Fruit fly (Drosophila melanogaster) whole organism, embryonic: ENCODE measurements around the gene CG43321.

Source experiments
- Antp ChIP-seq: fragments of 200-800 bp; sonication (Bioruptor generic); optimal IDR thresholded peaks from 3 replicates; lab custom pipeline; 2016; ENCODE audit warnings: missing biosample characterization, missing genetic modification characterization
- Bgb ChIP-seq: fragments of 200-800 bp; sonication (Bioruptor generic); IDR thresholded peaks from 2 replicates; pipeline ENCODE4 v1.3.6; 2022; ENCODE audit warnings: missing biosample characterization, missing genetic modification characterization; ENCODE audit not compliant: partially characterized antibody
- CG1024 ChIP-seq: fragments of 200-800 bp; sonication (Bioruptor generic); IDR thresholded peaks from 2 replicates; pipeline ENCODE4 v1.3.6; 2022; ENCODE audit warnings: missing biosample characterization, missing genetic modification characterization
- CG11247 ChIP-seq: fragments of 200-800 bp; sonication (Bioruptor generic); IDR thresholded peaks from 2 replicates; pipeline ENCODE4 v1.3.6; 2022; ENCODE audit warnings: missing biosample characterization, missing genetic modification characterization
- CG11398 ChIP-seq: fragments of 200-800 bp; sonication (Bioruptor generic); optimal IDR thresholded peaks from 2 replicates; lab custom pipeline; 2016; ENCODE audit warnings: missing biosample characterization, missing genetic modification characterization
- CG11696 ChIP-seq: fragments of 200-800 bp; sonication (Bioruptor generic); IDR thresholded peaks from 2 replicates; pipeline ENCODE4 v1.3.6; 2022; ENCODE audit warnings: missing biosample characterization, missing genetic modification characterization
- CG12299 ChIP-seq: fragments of 200-800 bp; sonication (Bioruptor generic); optimal IDR thresholded peaks from 2 replicates; lab custom pipeline; 2018; ENCODE audit warnings: missing biosample characterization, mild to moderate bottlenecking, missing genetic modification characterization
- CG12942 ChIP-seq: fragments of 200-800 bp; sonication (Bioruptor generic); optimal IDR thresholded peaks from 3 replicates; lab custom pipeline; 2016; ENCODE audit warnings: missing biosample characterization, missing genetic modification characterization
- CG13287 ChIP-seq: fragments of 200-800 bp; sonication (Bioruptor generic); IDR thresholded peaks from 2 replicates; pipeline ENCODE4 v1.3.6; 2022; ENCODE audit warnings: missing biosample characterization, missing genetic modification characterization; ENCODE audit not compliant: partially characterized antibody
- CG13624 ChIP-seq: fragments of 200-800 bp; sonication (Bioruptor generic); optimal IDR thresholded peaks from 2 replicates; lab custom pipeline; 2016; ENCODE audit warnings: missing biosample characterization, missing genetic modification characterization
- CG14441 ChIP-seq: fragments of 200-800 bp; sonication (Bioruptor generic); IDR thresholded peaks from 2 replicates; pipeline ENCODE4 v1.3.6; 2022; ENCODE audit warnings: missing biosample characterization, missing genetic modification characterization
- CG15269 ChIP-seq: fragments of 200-800 bp; sonication (Bioruptor generic); optimal IDR thresholded peaks from 2 replicates; lab custom pipeline; 2018; ENCODE audit warnings: missing biosample characterization, mild to moderate bottlenecking, missing genetic modification characterization, moderate library complexity
- CG15696 ChIP-seq: fragments of 200-800 bp; sonication (Bioruptor generic); optimal IDR thresholded peaks from 2 replicates; lab custom pipeline; 2019; ENCODE audit warnings: missing biosample characterization, mild to moderate bottlenecking, missing genetic modification characterization, moderate library complexity
- CG17359 ChIP-seq: fragments of 200-800 bp; sonication (Bioruptor generic); optimal IDR thresholded peaks from 3 replicates; lab custom pipeline; 2018; ENCODE audit warnings: missing biosample characterization, mild to moderate bottlenecking, missing genetic modification characterization, moderate library complexity
- CG17568 ChIP-seq: fragments of 200-800 bp; sonication (Bioruptor generic); optimal IDR thresholded peaks from 2 replicates; lab custom pipeline; 2018; ENCODE audit warnings: missing biosample characterization, mild to moderate bottlenecking, missing genetic modification characterization, moderate library complexity
- CG17912 ChIP-seq: fragments of 200-800 bp; sonication (Bioruptor generic); optimal IDR thresholded peaks from 2 replicates; lab custom pipeline; 2018; ENCODE audit warnings: missing biosample characterization, mild to moderate bottlenecking, missing genetic modification characterization
- CG3281 ChIP-seq: fragments of 200-800 bp; sonication (Bioruptor generic); optimal IDR thresholded peaks from 3 replicates; lab custom pipeline; 2017; ENCODE audit warnings: missing biosample characterization, mild to moderate bottlenecking, missing genetic modification characterization
- CG33557 ChIP-seq: fragments of 200-800 bp; sonication (Bioruptor generic); optimal IDR thresholded peaks from 2 replicates; lab custom pipeline; 2019; ENCODE audit warnings: missing biosample characterization, mild to moderate bottlenecking, missing genetic modification characterization, moderate library complexity
- CG3838 ChIP-seq: fragments of 200-800 bp; sonication (Bioruptor generic); optimal IDR thresholded peaks from 3 replicates; lab custom pipeline; 2016; ENCODE audit warnings: missing biosample characterization, missing genetic modification characterization
- CG8281 ChIP-seq: fragments of 200-800 bp; sonication (Bioruptor generic); optimal IDR thresholded peaks from 2 replicates; lab custom pipeline; 2018; ENCODE audit warnings: missing biosample characterization, mild to moderate bottlenecking, missing genetic modification characterization, moderate library complexity
- Fer3 ChIP-seq: fragments of 200-800 bp; sonication (Bioruptor generic); optimal IDR thresholded peaks from 2 replicates; lab custom pipeline; 2018; ENCODE audit warnings: missing biosample characterization, mild to moderate bottlenecking, missing genetic modification characterization, moderate library complexity
- HLHmδ ChIP-seq: fragments of 200-800 bp; sonication (Bioruptor generic); optimal IDR thresholded peaks from 2 replicates; lab custom pipeline; 2018; ENCODE audit warnings: missing biosample characterization, mild to moderate bottlenecking, missing genetic modification characterization, moderate library complexity
- Hr51 ChIP-seq, 2 experiments: fragments of 200-800 bp; sonication (Bioruptor generic); optimal IDR thresholded peaks; 2 replicates in 1 of 2; 3 replicates in 1 of 2; lab custom pipeline; 2016 to 2018; ENCODE audit warnings: missing biosample characterization in 2 of 2, missing genetic modification characterization in 2 of 2, mild to moderate bottlenecking in 1 of 2, moderate library complexity in 1 of 2
- Mad ChIP-seq: fragments of 200-800 bp; sonication (Bioruptor generic); optimal IDR thresholded peaks from 2 replicates; lab custom pipeline; 2016; ENCODE audit warnings: missing biosample characterization, missing genetic modification characterization
- Myb ChIP-seq: fragments of 200-800 bp; sonication (Bioruptor generic); optimal IDR thresholded peaks from 2 replicates; lab custom pipeline; 2016; ENCODE audit warnings: missing biosample characterization, missing genetic modification characterization
- Oli ChIP-seq: fragments of 200-800 bp; sonication (Bioruptor generic); optimal IDR thresholded peaks from 2 replicates; lab custom pipeline; 2018; ENCODE audit warnings: missing biosample characterization, mild to moderate bottlenecking, missing genetic modification characterization, moderate library complexity
- Scr ChIP-seq: fragments of 200-800 bp; sonication (Bioruptor generic); IDR thresholded peaks from 2 replicates; pipeline ENCODE4 v1.3.6; 2022; ENCODE audit warnings: missing biosample characterization, missing genetic modification characterization; ENCODE audit not compliant: partially characterized antibody
- Sox102F ChIP-seq: fragments of 200-800 bp; sonication (Bioruptor generic); optimal IDR thresholded peaks from 2 replicates; lab custom pipeline; 2018; ENCODE audit warnings: missing biosample characterization, mild to moderate bottlenecking, missing genetic modification characterization, moderate library complexity
- Stat92E ChIP-seq, 3 experiments: fragments of >200 bp in 2 of 3; fragments of 200-800 bp in 1 of 3; sonication (Bioruptor generic) in 1 of 3; optimal IDR thresholded peaks; 2 replicates each; lab custom pipeline; 2017 to 2019; ENCODE audit warnings: missing biosample characterization in 3 of 3, missing genetic modification characterization in 3 of 3, mild to moderate bottlenecking in 1 of 3, moderate library complexity in 1 of 3
- TFAM ChIP-seq: fragments of 200-800 bp; sonication (Bioruptor generic); optimal IDR thresholded peaks from 2 replicates; lab custom pipeline; 2017; ENCODE audit warnings: missing biosample characterization, missing genetic modification characterization, inconsistent platforms
- ase ChIP-seq: fragments of 200-800 bp; sonication (Bioruptor generic); IDR thresholded peaks from 3 replicates; pipeline ENCODE4 v1.3.6; 2022; ENCODE audit warnings: missing biosample characterization, missing genetic modification characterization
- az2 ChIP-seq: fragments of 200-800 bp; sonication (Bioruptor generic); optimal IDR thresholded peaks from 3 replicates; lab custom pipeline; 2016; ENCODE audit warnings: missing biosample characterization, missing genetic modification characterization
- bowl ChIP-seq: fragments of 200-800 bp; sonication (Bioruptor generic); IDR thresholded peaks from 2 replicates; pipeline ENCODE4 v1.3.6; 2022; ENCODE audit warnings: missing biosample characterization, missing genetic modification characterization
- btn ChIP-seq: fragments of 200-800 bp; sonication (Bioruptor generic); optimal IDR thresholded peaks from 2 replicates; lab custom pipeline; 2016; ENCODE audit warnings: missing biosample characterization, missing genetic modification characterization
- crc ChIP-seq: fragments of 200-800 bp; sonication (Bioruptor generic); optimal IDR thresholded peaks from 2 replicates; lab custom pipeline; 2016; ENCODE audit warnings: missing biosample characterization, missing genetic modification characterization
- dimm ChIP-seq: fragments of 200-800 bp; sonication (Bioruptor generic); IDR thresholded peaks from 2 replicates; pipeline ENCODE4 v1.3.6; 2022; ENCODE audit warnings: missing biosample characterization, missing genetic modification characterization
- dysf ChIP-seq: fragments of 200-800 bp; sonication (Bioruptor generic); IDR thresholded peaks from 3 replicates; pipeline ENCODE4 v1.3.6; 2022; ENCODE audit warnings: missing biosample characterization, missing genetic modification characterization
- gem ChIP-seq: fragments of 200-800 bp; sonication (Bioruptor generic); optimal IDR thresholded peaks from 2 replicates; lab custom pipeline; 2019; ENCODE audit warnings: missing biosample characterization, mild to moderate bottlenecking, missing genetic modification characterization, moderate library complexity
- insv ChIP-seq, 2 experiments: fragments of 200-800 bp; sonication (Bioruptor generic); optimal IDR thresholded peaks; 3 replicates each; lab custom pipeline; 2016 to 2018; ENCODE audit warnings: missing biosample characterization in 2 of 2, missing genetic modification characterization in 2 of 2
- jigr1 ChIP-seq: fragments of 200-800 bp; sonication (Bioruptor generic); IDR thresholded peaks from 3 replicates; pipeline ENCODE4 v1.3.6; 2022; ENCODE audit warnings: missing biosample characterization, missing genetic modification characterization
- kah ChIP-seq: fragments of 200-800 bp; sonication (Bioruptor generic); optimal IDR thresholded peaks from 2 replicates; lab custom pipeline; 2018; ENCODE audit warnings: missing biosample characterization, mild to moderate bottlenecking, missing genetic modification characterization
- lbe ChIP-seq: fragments of 200-800 bp; sonication (Bioruptor generic); optimal IDR thresholded peaks from 2 replicates; lab custom pipeline; 2016; ENCODE audit warnings: missing biosample characterization, mild to moderate bottlenecking, missing genetic modification characterization
- maf-S ChIP-seq: fragments of 200-800 bp; sonication (Bioruptor generic); optimal IDR thresholded peaks from 2 replicates; lab custom pipeline; 2016; ENCODE audit warnings: missing biosample characterization, missing genetic modification characterization
- nerfin-1 ChIP-seq: fragments of 200-800 bp; sonication (Bioruptor generic); optimal IDR thresholded peaks from 3 replicates; lab custom pipeline; 2019; ENCODE audit warnings: missing biosample characterization, mild to moderate bottlenecking, missing genetic modification characterization, moderate library complexity
- pb ChIP-seq: fragments of 200-800 bp; sonication (Bioruptor generic); optimal IDR thresholded peaks from 3 replicates; lab custom pipeline; 2016; ENCODE audit warnings: missing biosample characterization, missing genetic modification characterization
- psq ChIP-seq: fragments of 200-800 bp; sonication (Bioruptor generic); optimal IDR thresholded peaks from 2 replicates; lab custom pipeline; 2017; ENCODE audit warnings: missing biosample characterization, missing genetic modification characterization
- rib ChIP-seq: fragments of 200-800 bp; sonication (Bioruptor generic); IDR thresholded peaks from 2 replicates; pipeline ENCODE4 v1.3.6; 2022; ENCODE audit warnings: missing biosample characterization, missing genetic modification characterization
- ro ChIP-seq: fragments of 200-800 bp; sonication (Bioruptor generic); IDR thresholded peaks from 2 replicates; pipeline ENCODE4 v1.3.6; 2022; ENCODE audit warnings: missing biosample characterization, missing genetic modification characterization
- salm ChIP-seq: fragments of 200-800 bp; sonication (Bioruptor generic); optimal IDR thresholded peaks from 2 replicates; lab custom pipeline; 2018; ENCODE audit warnings: missing biosample characterization, mild to moderate bottlenecking, missing genetic modification characterization
- sob ChIP-seq: fragments of 200-800 bp; sonication (Bioruptor generic); IDR thresholded peaks from 2 replicates; pipeline ENCODE4 v1.3.6; 2022; ENCODE audit warnings: missing biosample characterization, missing genetic modification characterization

The CG43321 gene

dm6 chr2L:6968013-6968517, 44.0 kb upstream of the CG43321 start (continued):
- peak; percentile 33 for TF ChIP-seq CG12299
- no peak for TF ChIP-seq kah
- TF ChIP-seq Stat92E (GFP tag; optimal IDR thresholded peaks at IDR 0.05; lab: Kevin White, UChicago): no peak
- TF ChIP-seq CG12942 (GFP tag; lab: Kevin White, UChicago): no peak
- TF ChIP-seq Myb (GFP tag; lab: Kevin White, UChicago): peak; percentile 23
- peak; percentile 83 for TF ChIP-seq CG13287 (GFP tag; lab: Robert Waterston, UW)
- TF ChIP-seq dimm (GFP tag; lab: Robert Waterston, UW): no peak
- TF ChIP-seq CG15696 (tag; lab: Kevin White, UChicago): no peak
- no peak for TF ChIP-seq insv (GFP tag; optimal IDR thresholded peaks at IDR 0.05; lab: Kevin White, UChicago)
- TF ChIP-seq btn (GFP tag; lab: Kevin White, UChicago): no peak
- no peak for TF ChIP-seq CG1024 (GFP tag; lab: Robert Waterston, UW)
- TF ChIP-seq Scr (GFP tag; lab: Robert Waterston, UW): peak; percentile 86
- peak; percentile 9 for TF ChIP-seq maf-S (GFP tag; lab: Kevin White, UChicago)
- no peak for TF ChIP-seq CG33557 (GFP tag; lab: Kevin White, UChicago)
- TF ChIP-seq TFAM (GFP tag; lab: Kevin White, UChicago): no peak
- no peak for TF ChIP-seq gem (tag; lab: Kevin White, UChicago)
- TF ChIP-seq CG17568 (GFP tag; lab: Kevin White, UChicago): no peak
- TF ChIP-seq HLHmδ: no peak
- TF ChIP-seq CG14441: peak; percentile 48; the same call in 1 of the 2 replicates
- no peak for TF ChIP-seq CG3838 (GFP tag; lab: Kevin White, UChicago)
- no peak; the same call in 1 of the 2 replicates for TF ChIP-seq rib
- TF ChIP-seq ase (GFP tag; lab: Robert Waterston, UW): peak; percentile 4; the same call in 1 of the 3 replicates
- peak; percentile 88 for TF ChIP-seq CG13624 (GFP tag; lab: Kevin White, UChicago)
- TF ChIP-seq Fer3 (tag; lab: Kevin White, UChicago): peak; percentile 29
- TF ChIP-seq Oli: peak; percentile 27
- no peak; the same call in 1 of the 2 replicates for TF ChIP-seq sob
- peak; percentile 41 for TF ChIP-seq CG15269 (tag; lab: Kevin White, UChicago)
- TF ChIP-seq Mad: peak; percentile 3
- TF ChIP-seq Antp (GFP tag; lab: Kevin White, UChicago): peak; percentile 56
- TF ChIP-seq pb (GFP tag; lab: Kevin White, UChicago): peak; percentile 37
- TF ChIP-seq CG8281: no peak
- TF ChIP-seq nerfin-1: no peak
- peak; percentile 60 for TF ChIP-seq CG17912
- no peak for TF ChIP-seq jigr1
- peak in 1 of 2 experiments; percentile 36 for TF ChIP-seq Hr51 (GFP tag; optimal IDR thresholded peaks at IDR 0.05; lab: Kevin White, UChicago)
- TF ChIP-seq psq (GFP tag; lab: Kevin White, UChicago): no peak
- peak; percentile 28 for TF ChIP-seq crc (GFP tag; lab: Kevin White, UChicago)
- no peak for TF ChIP-seq CG11696
- no peak for TF ChIP-seq ro
- TF ChIP-seq CG11247: no peak
- TF ChIP-seq CG3281 (GFP tag; lab: Kevin White, UChicago): peak; percentile 18
- TF ChIP-seq lbe (GFP tag; lab: Kevin White, UChicago): peak; percentile 4
- peak; percentile 26 for TF ChIP-seq CG17359 (tag; lab: Kevin White, UChicago)
- TF ChIP-seq az2 (GFP tag; lab: Kevin White, UChicago): peak; percentile 40
- peak; percentile 21; the same call in 1 of the 2 replicates for TF ChIP-seq bowl (GFP tag; lab: Robert Waterston, UW)
- no peak for TF ChIP-seq Sox102F (GFP tag; lab: Kevin White, UChicago)
- TF ChIP-seq dysf (GFP tag; lab: Robert Waterston, UW): peak; percentile 48; the same call in 1 of the 3 replicates
- TF ChIP-seq Bgb (GFP tag; lab: Robert Waterston, UW): peak; percentile 75
- TF ChIP-seq salm (tag; lab: Kevin White, UChicago): peak; percentile 35
- peak; percentile 53 for TF ChIP-seq CG11398 (GFP tag; lab: Kevin White, UChicago)
